Fruit fly (Drosophila melanogaster) whole organism, wandering third instar larva: Measurements from ENCODE around the gene CG13786.

Experiments
- Abd-B ChIP-seq: fragments of >200 bp; optimal IDR thresholded peaks from 2 replicates; lab custom pipeline; 2017; ENCODE audit warnings: missing biosample characterization, missing genetic modification characterization
- CG32264 ChIP-seq: fragments of 200-800 bp; sonication (Bioruptor generic); optimal IDR thresholded peaks from 2 replicates; lab custom pipeline; 2016; ENCODE audit warnings: missing biosample characterization, missing genetic modification characterization
- CrebA ChIP-seq: fragments of 200-800 bp; sonication (Bioruptor generic); optimal IDR thresholded peaks from 2 replicates; lab custom pipeline; 2016; ENCODE audit warnings: missing biosample characterization, mild to moderate bottlenecking, missing genetic modification characterization, borderline replicate concordance
- Dfd ChIP-seq: fragments of >200 bp; optimal IDR thresholded peaks from 2 replicates; lab custom pipeline; 2017; ENCODE audit warnings: missing biosample characterization, missing genetic modification characterization
- GATAd ChIP-seq: sonication (Bioruptor generic); optimal IDR thresholded peaks from 2 replicates; lab custom pipeline; 2016; ENCODE audit warnings: missing biosample characterization, missing genetic modification characterization
- HLH106 ChIP-seq: fragments of 200-800 bp; optimal IDR thresholded peaks from 3 replicates; lab custom pipeline; 2019; ENCODE audit warnings: missing biosample characterization, mild to moderate bottlenecking, missing genetic modification characterization, moderate library complexity
- N ChIP-seq: fragments of >200 bp; optimal IDR thresholded peaks from 2 replicates; lab custom pipeline; 2018; ENCODE audit warnings: missing biosample characterization, missing external identifiers, missing genetic modification characterization
- brk ChIP-seq: fragments of 200-800 bp; sonication (Bioruptor generic); optimal IDR thresholded peaks from 2 replicates; lab custom pipeline; 2016; ENCODE audit warnings: missing biosample characterization, mild to moderate bottlenecking, missing genetic modification characterization
- ey ChIP-seq: fragments of 200-800 bp; sonication (Bioruptor generic); optimal IDR thresholded peaks from 2 replicates; lab custom pipeline; 2016; ENCODE audit warnings: missing biosample characterization, missing genetic modification characterization
- fru ChIP-seq: fragments of 200-800 bp; sonication (Bioruptor generic); optimal IDR thresholded peaks from 3 replicates; lab custom pipeline; 2016; ENCODE audit warnings: missing biosample characterization, mild to moderate bottlenecking, missing genetic modification characterization
- lola ChIP-seq: fragments of >200 bp; optimal IDR thresholded peaks from 2 replicates; lab custom pipeline; 2017; ENCODE audit warnings: missing biosample characterization, missing genetic modification characterization
- psq ChIP-seq: fragments of 200-800 bp; sonication (Bioruptor generic); optimal IDR thresholded peaks from 3 replicates; lab custom pipeline; 2017; ENCODE audit warnings: missing biosample characterization, mild to moderate bottlenecking, missing genetic modification characterization, moderate library complexity
- usp ChIP-seq: fragments of >200 bp; optimal IDR thresholded peaks from 2 replicates; lab custom pipeline; 2017; ENCODE audit warnings: missing biosample characterization, missing genetic modification characterization
- woc ChIP-seq: sonication (Bioruptor generic); optimal IDR thresholded peaks from 2 replicates; lab custom pipeline; 2016; ENCODE audit warnings: missing biosample characterization, mild to moderate bottlenecking, missing genetic modification characterization

CG13786 gene

DNA sequence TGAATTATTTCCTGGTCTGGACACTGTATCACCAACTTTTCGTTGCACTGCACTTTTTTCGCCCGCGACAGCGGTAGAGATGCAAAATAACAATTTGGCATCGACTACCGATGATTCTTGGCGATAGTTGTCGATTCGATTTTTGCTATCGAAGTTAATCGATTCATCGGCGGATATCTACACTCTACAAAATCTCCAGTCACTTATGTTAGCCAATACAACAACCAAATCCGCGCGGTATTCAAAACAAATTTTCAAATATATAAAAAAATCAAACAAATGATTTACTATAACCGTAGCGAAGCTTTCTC lies 48.7 kb downstream of the CG13786 start, which contains the start of gene CG4502 (continued):
- TF ChIP-seq usp (no peak), CG32264 (GFP tag; lab: Kevin White, UChicago) (no peak), lola (GFP tag; lab: Kevin White, UChicago) (no peak), ey (GFP tag; lab: Kevin White, UChicago) (no peak), Abd-B (GFP tag; lab: Kevin White, UChicago) (no peak), GATAd (GFP tag; lab: Kevin White, UChicago) (no peak), fru (GFP tag; lab: Kevin White, UChicago) (peak; percentile 12), N (GFP tag; lab: Kevin White, UChicago) (no peak)

DNA sequence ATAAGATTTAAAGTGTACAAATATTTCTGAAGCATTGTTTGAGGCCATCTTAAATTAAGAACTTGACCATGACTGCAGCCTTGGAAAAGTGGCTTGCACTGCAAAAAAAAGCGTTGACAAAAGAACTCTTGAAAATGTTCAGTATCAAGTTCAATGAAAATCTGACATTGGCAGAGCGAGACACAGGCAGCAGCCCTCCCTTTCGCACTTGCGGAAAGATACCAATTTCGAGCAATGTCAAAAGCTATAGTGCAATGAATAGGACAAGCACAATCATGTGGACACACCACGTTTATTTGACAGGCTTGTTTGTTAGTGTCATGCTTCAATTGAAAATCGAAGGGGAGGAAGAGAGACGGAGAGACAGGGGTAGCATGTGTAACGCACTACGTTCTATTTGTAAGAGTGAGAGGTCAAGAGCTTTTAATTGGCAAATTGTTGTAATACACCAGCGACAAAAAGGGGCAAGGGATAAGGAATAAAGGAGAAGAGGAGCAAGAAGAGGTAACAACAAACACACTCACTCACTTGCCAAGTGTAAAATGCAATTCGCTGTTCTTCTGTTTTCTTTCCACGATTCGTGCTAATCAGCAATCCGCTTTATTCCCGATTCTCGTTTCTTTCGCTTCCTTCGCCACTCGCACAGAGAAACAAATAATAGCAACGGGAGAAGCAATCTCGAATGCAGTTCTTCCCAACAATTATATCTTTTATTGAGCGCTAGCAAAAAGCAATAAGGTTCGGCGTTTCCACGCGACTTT lies 49.2 kb downstream of the CG13786 start:
- TF ChIP-seq woc (GFP tag; lab: Kevin White, UChicago) (no peak), CrebA (no peak), HLH106 (tag; lab: Kevin White, UChicago) (no peak), Dfd (GFP tag; lab: Kevin White, UChicago) (no peak), brk (no peak), psq (peak; percentile 96), N (GFP tag; lab: Kevin White, UChicago) (no peak)
